Worm (Caenorhabditis elegans) whole organism, L3 larva: ENCODE measurements around the gene Y41D4B.4.

ENCODE experiments used
- ZK546.5 ChIP-seq: sonication (generic microtip); optimal IDR thresholded peaks from 2 replicates; lab custom pipeline; 2017; ENCODE audit warnings: missing biosample characterization, missing genetic modification characterization
- aly-2 ChIP-seq: fragments of 150-350 bp; optimal IDR thresholded peaks from 2 replicates; lab custom pipeline; 2014; ENCODE audit warnings: missing biosample characterization, missing genetic modification characterization
- ama-1 ChIP-seq: fragments of 150-350 bp; optimal IDR thresholded peaks from 2 replicates; lab custom pipeline; 2018
- ceh-16 ChIP-seq: sonication (generic microtip); optimal IDR thresholded peaks from 2 replicates; lab custom pipeline; 2017; ENCODE audit warnings: missing biosample characterization, missing genetic modification characterization
- ceh-28 ChIP-seq: fragments of 150-350 bp; optimal IDR thresholded peaks from 2 replicates; lab custom pipeline; 2014; ENCODE audit warnings: missing biosample characterization, missing genetic modification reagents, missing genetic modification characterization
- ceh-9 ChIP-seq: sonication (generic microtip); optimal IDR thresholded peaks from 2 replicates; lab custom pipeline; 2018; ENCODE audit warnings: missing biosample characterization, missing genetic modification characterization
- daf-12 ChIP-seq: fragments of 150-350 bp; optimal IDR thresholded peaks from 2 replicates; lab custom pipeline; 2014; ENCODE audit warnings: missing biosample characterization, missing genetic modification reagents, missing genetic modification characterization
- egl-27 ChIP-seq: sonication (generic microtip); optimal IDR thresholded peaks from 4 replicates; lab custom pipeline; 2017; ENCODE audit warnings: missing biosample characterization, missing genetic modification reagents, missing genetic modification characterization
- egl-5 ChIP-seq: fragments of 150-350 bp; optimal IDR thresholded peaks from 2 replicates; lab custom pipeline; 2017; ENCODE audit warnings: missing biosample characterization, missing genetic modification reagents, missing genetic modification characterization, inconsistent platforms
- elt-1 ChIP-seq: fragments of 150-350 bp; optimal IDR thresholded peaks from 2 replicates; lab custom pipeline; 2014; ENCODE audit warnings: missing biosample characterization, missing genetic modification characterization
- elt-2 ChIP-seq: sonication (generic microtip); optimal IDR thresholded peaks from 2 replicates; lab custom pipeline; 2016; ENCODE audit warnings: missing genetic modification reagents, mild to moderate bottlenecking, missing genetic modification characterization, missing compliant biosample characterization
- eor-1 ChIP-seq, 2 experiments: fragments of 150-350 bp; optimal IDR thresholded peaks; 2 replicates each; lab custom pipeline; 2014 to 2018; ENCODE audit warnings: missing biosample characterization in 2 of 2, missing genetic modification characterization in 2 of 2
- fkh-10 ChIP-seq: sonication (generic microtip); optimal IDR thresholded peaks from 2 replicates; lab custom pipeline; 2017; ENCODE audit warnings: missing biosample characterization, missing genetic modification reagents, missing genetic modification characterization
- fkh-2 ChIP-seq: fragments of 150-350 bp; optimal IDR thresholded peaks from 2 replicates; lab custom pipeline; 2014; ENCODE audit warnings: missing biosample characterization, missing genetic modification reagents, missing genetic modification characterization
- fos-1 ChIP-seq: fragments of 150-350 bp; optimal IDR thresholded peaks from 2 replicates; lab custom pipeline; 2014; ENCODE audit warnings: missing biosample characterization, missing genetic modification characterization
- hmg-11 ChIP-seq: sonication (generic microtip); optimal IDR thresholded peaks from 2 replicates; lab custom pipeline; 2016; ENCODE audit warnings: missing genetic modification characterization, missing compliant biosample characterization
- jun-1 ChIP-seq: fragments of 150-350 bp; optimal IDR thresholded peaks from 2 replicates; lab custom pipeline; 2014; ENCODE audit warnings: missing biosample characterization, missing genetic modification reagents, missing genetic modification characterization
- lin-39 ChIP-seq: fragments of 150-350 bp; optimal IDR thresholded peaks from 2 replicates; lab custom pipeline; 2018; ENCODE audit warnings: missing biosample characterization, missing genetic modification reagents, missing genetic modification characterization
- lsy-12 ChIP-seq: sonication (generic microtip); optimal IDR thresholded peaks from 2 replicates; lab custom pipeline; 2016; ENCODE audit warnings: mild to moderate bottlenecking, missing genetic modification characterization, missing compliant biosample characterization
- mdl-1 ChIP-seq: fragments of 150-350 bp; optimal IDR thresholded peaks from 2 replicates; lab custom pipeline; 2014; ENCODE audit warnings: missing biosample characterization, missing genetic modification characterization
- mml-1 ChIP-seq: fragments of 150-350 bp; sonication (generic microtip); optimal IDR thresholded peaks from 3 replicates; lab custom pipeline; 2014; ENCODE audit warnings: missing biosample characterization, missing genetic modification characterization
- nfya-1 ChIP-seq: sonication (generic microtip); optimal IDR thresholded peaks from 2 replicates; lab custom pipeline; 2017; ENCODE audit warnings: missing genetic modification characterization, mild to moderate bottlenecking, missing compliant biosample characterization, antibody characterized with exemption, moderate library complexity; ENCODE audit not compliant: insufficient read depth
- nhr-12 ChIP-seq: fragments of 150-350 bp; optimal IDR thresholded peaks from 2 replicates; lab custom pipeline; 2014; ENCODE audit warnings: missing biosample characterization, missing genetic modification characterization
- nhr-23 ChIP-seq: fragments of 150-350 bp; optimal IDR thresholded peaks from 2 replicates; lab custom pipeline; 2014; ENCODE audit warnings: missing biosample characterization, missing genetic modification reagents, missing genetic modification characterization
- nhr-237 ChIP-seq: fragments of 150-350 bp; optimal IDR thresholded peaks from 2 replicates; lab custom pipeline; 2014; ENCODE audit warnings: missing biosample characterization, missing genetic modification characterization
- nhr-25 ChIP-seq: sonication (generic microtip); optimal IDR thresholded peaks from 2 replicates; lab custom pipeline; 2017; ENCODE audit warnings: missing biosample characterization, missing genetic modification characterization
- nhr-28 ChIP-seq: fragments of 150-350 bp; optimal IDR thresholded peaks from 2 replicates; lab custom pipeline; 2014; ENCODE audit warnings: missing biosample characterization, missing genetic modification characterization
- nhr-43 ChIP-seq: sonication (generic microtip); optimal IDR thresholded peaks from 2 replicates; lab custom pipeline; 2016; ENCODE audit warnings: mild to moderate bottlenecking, missing genetic modification characterization, missing compliant biosample characterization; ENCODE audit not compliant: poor library complexity, severe bottlenecking
- nhr-67 ChIP-seq: fragments of 150-350 bp; optimal IDR thresholded peaks from 2 replicates; lab custom pipeline; 2014; ENCODE audit warnings: missing biosample characterization, missing genetic modification characterization
- nhr-76 ChIP-seq: fragments of 150-350 bp; sonication (generic microtip); optimal IDR thresholded peaks from 5 replicates; lab custom pipeline; 2014; ENCODE audit warnings: missing biosample characterization, missing genetic modification characterization
- nhr-77 ChIP-seq: fragments of 150-350 bp; optimal IDR thresholded peaks from 2 replicates; lab custom pipeline; 2014; ENCODE audit warnings: missing biosample characterization, missing genetic modification characterization
- pqm-1 ChIP-seq: fragments of 150-350 bp; optimal IDR thresholded peaks from 2 replicates; lab custom pipeline; 2017; ENCODE audit warnings: missing biosample characterization, missing genetic modification characterization, inconsistent platforms
- sea-2 ChIP-seq: fragments of 150-350 bp; sonication (generic microtip); optimal IDR thresholded peaks from 4 replicates; lab custom pipeline; 2014; ENCODE audit warnings: missing biosample characterization, missing genetic modification reagents, missing genetic modification characterization
- skn-1 ChIP-seq: fragments of 150-350 bp; optimal IDR thresholded peaks from 2 replicates; lab custom pipeline; 2014; ENCODE audit warnings: missing biosample characterization, missing genetic modification characterization
- tbx-2 ChIP-seq: sonication (generic microtip); optimal IDR thresholded peaks from 2 replicates; lab custom pipeline; 2016; ENCODE audit warnings: mild to moderate bottlenecking, missing genetic modification characterization, missing compliant biosample characterization
- unc-39 ChIP-seq: sonication (generic microtip); optimal IDR thresholded peaks from 4 replicates; lab custom pipeline; 2017; ENCODE audit warnings: missing biosample characterization, missing genetic modification characterization
- unc-62 ChIP-seq: fragments of 150-350 bp; sonication (generic microtip); optimal IDR thresholded peaks from 4 replicates; lab custom pipeline; 2014; ENCODE audit warnings: missing biosample characterization, missing genetic modification reagents, missing genetic modification characterization

Y41D4B.4 gene

DNA sequence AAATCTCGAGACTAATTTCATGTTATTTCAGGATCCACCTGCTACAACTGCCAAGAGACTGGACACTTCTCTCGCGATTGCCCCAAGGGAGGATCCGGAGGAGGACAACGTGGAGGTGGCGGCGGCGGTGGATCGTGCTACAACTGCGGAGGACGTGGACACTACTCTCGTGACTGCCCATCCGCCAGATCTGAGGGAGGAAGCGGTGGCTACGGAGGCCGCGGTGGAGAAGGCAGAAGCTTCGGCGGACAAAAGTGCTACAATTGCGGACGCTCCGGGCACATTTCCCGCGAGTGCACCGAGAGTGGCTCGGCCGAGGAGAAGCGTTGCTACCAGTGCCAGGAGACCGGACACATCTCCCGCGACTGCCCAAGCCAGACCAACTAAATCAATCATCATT is 50.6 kb downstream of the Y41D4B.4 start:
- TF ChIP-seq nhr-76 (tag; lab: Kevin White, UChicago) (no peak), unc-39 (tag; lab: Kevin White, UChicago) (no peak), pqm-1 (no peak), lsy-12 (tag; lab: Kevin White, UChicago) (no peak), ceh-9 (no peak), nhr-12 (tag; lab: Kevin White, UChicago) (no peak), aly-2 (no peak), daf-12 (tag; lab: Kevin White, UChicago) (no peak), mdl-1 (tag; lab: Kevin White, UChicago) (no peak), tbx-2 (no peak), mml-1 (no peak), nfya-1 (tag; lab: Kevin White, UChicago) (no peak), nhr-23 (tag; lab: Kevin White, UChicago) (no peak), ama-1 (lab: Kevin White, UChicago) (no peak), egl-5 (tag; lab: Kevin White, UChicago) (no peak), nhr-28 (no peak), egl-27 (no peak), ZK546.5 (tag; lab: Kevin White, UChicago) (no peak), jun-1 (no peak), hmg-11 (tag; lab: Kevin White, UChicago) (no peak)

DNA sequence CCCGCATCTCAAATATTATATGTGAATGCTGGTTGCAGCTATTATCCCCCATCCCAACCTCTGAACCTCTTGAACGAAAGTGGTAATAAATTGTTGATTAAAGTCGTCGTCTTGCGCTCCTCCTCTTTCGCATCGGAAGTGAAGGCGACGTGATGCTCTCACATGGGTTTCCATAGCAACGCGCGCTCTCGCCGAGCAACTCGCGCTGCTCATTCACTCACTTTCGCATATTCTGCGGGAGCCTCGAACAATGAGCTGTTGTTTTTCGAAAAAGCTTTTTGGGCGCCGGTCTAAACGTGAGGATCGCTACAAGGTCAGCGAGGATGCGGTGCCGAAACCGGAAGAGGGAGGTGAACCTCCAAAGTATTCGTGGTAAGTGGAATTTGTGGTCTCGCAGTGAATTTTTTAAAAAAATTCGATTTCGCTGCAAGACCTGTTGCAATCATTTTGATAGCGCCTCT is 51.1 kb downstream of the Y41D4B.4 start, which contains the start of gene rpi-2:
TSS of gene rpi-2 (plus strand) at position 234 of the 461 bp plus-strand sequence.
- TF ChIP-seq ceh-28 (tag; lab: Kevin White, UChicago): peak; percentile 28
- no peak for TF ChIP-seq fkh-10 (GFP tag; lab: Kevin White, UChicago)
- no peak for TF ChIP-seq mml-1
- no peak for TF ChIP-seq tbx-2
- no peak for TF ChIP-seq ZK546.5 (tag; lab: Kevin White, UChicago)
- TF ChIP-seq fos-1 (tag; lab: Kevin White, UChicago): no peak
- no peak for TF ChIP-seq ceh-16 (tag; lab: Kevin White, UChicago)
- TF ChIP-seq daf-12 (tag; lab: Kevin White, UChicago): no peak
- no peak for TF ChIP-seq unc-39 (tag; lab: Kevin White, UChicago)
- no peak for TF ChIP-seq elt-1 (tag; lab: Kevin White, UChicago)
- no peak for TF ChIP-seq egl-27
- no peak for TF ChIP-seq fkh-2 (tag; lab: Kevin White, UChicago)
- no peak for TF ChIP-seq sea-2 (GFP tag; lab: Kevin White, UChicago)
- peak; percentile 84 for TF ChIP-seq ama-1 (lab: Kevin White, UChicago)
- TF ChIP-seq aly-2: peak; percentile 70
- TF ChIP-seq elt-2 (tag; lab: Kevin White, UChicago): peak; percentile 23
- peak; percentile 37 for TF ChIP-seq hmg-11 (tag; lab: Kevin White, UChicago)
- TF ChIP-seq unc-62 (GFP tag; lab: Kevin White, UChicago): no peak
- TF ChIP-seq lin-39 (tag; lab: Kevin White, UChicago): no peak
- peak; percentile 59 for TF ChIP-seq nhr-77 (tag; lab: Kevin White, UChicago)
- TF ChIP-seq nhr-43 (tag; lab: Kevin White, UChicago): peak; percentile 55
- no peak for TF ChIP-seq nhr-67 (tag; lab: Kevin White, UChicago)

- TF ChIP-seq daf-12 (tag; lab: Kevin White, UChicago): no peak
- no peak for TF ChIP-seq nhr-25 (tag; lab: Kevin White, UChicago)
- no peak for TF ChIP-seq nhr-237 (tag; lab: Kevin White, UChicago)
- TF ChIP-seq mdl-1 (tag; lab: Kevin White, UChicago): no peak
- TF ChIP-seq, all 47 proteins: peak for 0
Observed at ce11 chrIV:1713618-1714017, 53.7 kb downstream of the Y41D4B.4 start.

DNA sequence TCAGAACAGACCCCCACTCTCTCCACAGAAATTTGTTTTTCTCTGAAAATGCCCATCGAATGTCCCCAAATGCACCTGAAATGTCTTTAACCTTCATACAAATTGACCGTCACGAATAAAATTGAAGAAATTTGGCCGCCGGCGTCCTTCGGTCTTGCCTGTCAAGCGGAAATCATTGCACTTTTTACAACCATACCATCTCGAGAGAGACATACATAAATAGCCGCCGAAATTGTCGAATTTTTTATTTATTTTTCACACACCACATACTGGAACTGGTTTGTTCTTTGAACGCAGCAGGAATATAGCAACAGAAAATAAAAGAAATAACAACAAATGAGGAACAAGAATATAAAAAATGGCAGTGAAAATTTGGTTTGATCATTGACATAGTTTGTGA is 55.8 kb downstream of the Y41D4B.4 start:
- TF ChIP-seq nhr-237 (tag; lab: Kevin White, UChicago) (no peak), fkh-10 (GFP tag; lab: Kevin White, UChicago) (no peak), daf-12 (tag; lab: Kevin White, UChicago) (no peak), skn-1 (tag; lab: Kevin White, UChicago) (no peak), ceh-9 (no peak), tbx-2 (no peak), nhr-23 (tag; lab: Kevin White, UChicago) (peak; percentile 14), eor-1 (tag; optimal IDR thresholded peaks at IDR 0.05; lab: Kevin White, UChicago) (no peak), nhr-25 (tag; lab: Kevin White, UChicago) (peak; percentile 60)
